Worm (Caenorhabditis elegans) whole organism, young adult: ENCODE measurements around the gene cyp-14A3.

Source experiments
- B0261.1 ChIP-seq: sonication (generic microtip); optimal IDR thresholded peaks from 2 replicates; lab custom pipeline; 2016; ENCODE audit warnings: mild to moderate bottlenecking, missing genetic modification characterization, moderate library complexity, missing compliant biosample characterization
- B0336.3 ChIP-seq: fragments of 200-800 bp; sonication (Bioruptor generic); IDR thresholded peaks from 2 replicates; pipeline ENCODE4 v1.3.6; 2022; ENCODE audit warnings: missing genetic modification characterization, missing compliant biosample characterization
- D2030.7 ChIP-seq: fragments of 200-800 bp; sonication (Bioruptor generic); IDR thresholded peaks from 2 replicates; pipeline ENCODE4 v1.3.6; 2022; ENCODE audit warnings: missing genetic modification reagents, missing genetic modification characterization, missing compliant biosample characterization
- F57C9.4 ChIP-seq: sonication (generic microtip); optimal IDR thresholded peaks from 2 replicates; lab custom pipeline; 2017; ENCODE audit warnings: mild to moderate bottlenecking, missing genetic modification characterization, missing compliant biosample characterization
- Y53G8AR.9 ChIP-seq: fragments of 200-800 bp; sonication (Bioruptor generic); conservative IDR thresholded peaks from 2 replicates; pipeline ENCODE4 v1.3.6; 2022; ENCODE audit warnings: missing genetic modification reagents, missing genetic modification characterization, missing compliant biosample characterization
- Y67H2A.10 ChIP-seq: fragments of 200-800 bp; sonication (Bioruptor generic); conservative IDR thresholded peaks from 2 replicates; pipeline ENCODE4 v1.3.6; 2022; ENCODE audit warnings: missing genetic modification reagents, missing genetic modification characterization, missing compliant biosample characterization
- ZK185.1 ChIP-seq: sonication (generic microtip); optimal IDR thresholded peaks from 2 replicates; lab custom pipeline; 2016; ENCODE audit warnings: mild to moderate bottlenecking, missing genetic modification characterization, missing compliant biosample characterization; ENCODE audit not compliant: poor library complexity, severe bottlenecking
- ama-1 ChIP-seq, 3 experiments: fragments of 150-350 bp in 1 of 3; sonication (generic microtip) in 2 of 3; optimal IDR thresholded peaks; 2 replicates each; lab custom pipeline; 2014 to 2018; ENCODE audit warnings: missing biosample characterization in 2 of 3, missing genetic modification characterization in 2 of 3, missing genetic modification reagents in 2 of 3
- aptf-3 ChIP-seq: fragments of 200-800 bp; sonication (Bioruptor generic); IDR thresholded peaks from 2 replicates; pipeline ENCODE4 v1.3.6; 2022; ENCODE audit warnings: missing genetic modification characterization, missing compliant biosample characterization
- athp-1 ChIP-seq: sonication (generic microtip); optimal IDR thresholded peaks from 2 replicates; lab custom pipeline; 2017; ENCODE audit warnings: mild to moderate bottlenecking, missing genetic modification characterization, missing compliant biosample characterization
- cebp-1 ChIP-seq, 2 experiments: fragments of 200-800 bp in 1 of 2; sonication (Bioruptor generic) in 1 of 2; sonication (generic microtip) in 1 of 2; IDR thresholded peaks in 1 of 2; optimal IDR thresholded peaks in 1 of 2; 2 replicates each; pipeline versions ENCODE4 v1.3.6 to Lab custom; 2017 to 2022; ENCODE audit warnings: missing compliant biosample characterization in 2 of 2, missing genetic modification characterization in 2 of 2, mild to moderate bottlenecking in 1 of 2, missing genetic modification reagents in 1 of 2, moderate library complexity in 1 of 2
- chd-7 ChIP-seq: sonication (generic microtip); optimal IDR thresholded peaks from 2 replicates; lab custom pipeline; 2016; ENCODE audit warnings: mild to moderate bottlenecking, missing genetic modification characterization, moderate library complexity, missing compliant biosample characterization
- die-1 ChIP-seq: sonication (generic microtip); optimal IDR thresholded peaks from 2 replicates; lab custom pipeline; 2016; ENCODE audit warnings: missing genotype, mild to moderate bottlenecking, missing genetic modification characterization, missing compliant biosample characterization
- fkh-3 ChIP-seq: sonication (generic microtip); optimal IDR thresholded peaks from 2 replicates; lab custom pipeline; 2016; ENCODE audit warnings: mild to moderate bottlenecking, missing genetic modification characterization, missing compliant biosample characterization
- gei-17 ChIP-seq: fragments of 200-800 bp; sonication (Bioruptor generic); optimal IDR thresholded peaks from 2 replicates; lab custom pipeline; 2018; ENCODE audit warnings: mild to moderate bottlenecking, missing genetic modification characterization, missing compliant biosample characterization
- hmg-1.2 ChIP-seq: fragments of 200-800 bp; sonication (Bioruptor generic); IDR thresholded peaks from 2 replicates; pipeline ENCODE4 v1.3.6; 2022; ENCODE audit warnings: missing genetic modification reagents, missing genetic modification characterization, missing compliant biosample characterization
- hsf-1 ChIP-seq: fragments of 200-800 bp; sonication (Bioruptor generic); IDR thresholded peaks from 2 replicates; pipeline ENCODE4 v1.3.6; 2022; ENCODE audit warnings: missing genetic modification reagents, missing genetic modification characterization, missing compliant biosample characterization
- lin-26 ChIP-seq: fragments of 200-800 bp; sonication (Bioruptor generic); IDR thresholded peaks from 2 replicates; pipeline ENCODE4 v1.3.6; 2022; ENCODE audit warnings: missing genetic modification reagents, missing genetic modification characterization, missing compliant biosample characterization
- lin-35 ChIP-seq, 3 experiments: fragments of 150-350 bp in 2 of 3; sonication (generic microtip) in 1 of 3; optimal IDR thresholded peaks; 2 replicates each; lab custom pipeline; 2014 to 2018; ENCODE audit warnings: missing biosample characterization in 3 of 3, missing genetic modification characterization in 3 of 3, missing genetic modification reagents in 3 of 3
- lin-40 ChIP-seq: sonication (generic microtip); optimal IDR thresholded peaks from 2 replicates; lab custom pipeline; 2016; ENCODE audit warnings: missing genetic modification characterization, mild to moderate bottlenecking, missing compliant biosample characterization, missing genotype, missing genetic modification reagents
- lin-54 ChIP-seq: fragments of 200-800 bp; sonication (Bioruptor generic); optimal IDR thresholded peaks from 2 replicates; lab custom pipeline; 2018; ENCODE audit warnings: mild to moderate bottlenecking, missing genetic modification characterization, missing compliant biosample characterization
- madf-6 ChIP-seq: fragments of 200-800 bp; sonication (Bioruptor generic); IDR thresholded peaks from 2 replicates; pipeline ENCODE4 v1.3.6; 2022; ENCODE audit warnings: missing genetic modification reagents, missing genetic modification characterization, missing compliant biosample characterization
- mcd-1 ChIP-seq: fragments of 200-800 bp; sonication (Bioruptor generic); IDR thresholded peaks from 2 replicates; pipeline ENCODE4 v1.3.6; 2022; ENCODE audit warnings: missing genetic modification reagents, missing genetic modification characterization, missing compliant biosample characterization
- mxl-1 ChIP-seq: sonication (generic microtip); optimal IDR thresholded peaks from 2 replicates; lab custom pipeline; 2016; ENCODE audit warnings: missing genetic modification characterization, missing compliant biosample characterization
- nfya-1 ChIP-seq: sonication (generic microtip); optimal IDR thresholded peaks from 2 replicates; lab custom pipeline; 2017; ENCODE audit warnings: antibody characterized with exemption, missing compliant biosample characterization, missing genetic modification characterization, borderline replicate concordance; ENCODE audit not compliant: insufficient read depth
- nhr-179 ChIP-seq: sonication (generic microtip); optimal IDR thresholded peaks from 2 replicates; lab custom pipeline; 2016; ENCODE audit warnings: mild to moderate bottlenecking, missing genetic modification characterization, missing compliant biosample characterization
- nhr-90 ChIP-seq: sonication (generic microtip); optimal IDR thresholded peaks from 2 replicates; lab custom pipeline; 2016; ENCODE audit warnings: missing genotype, mild to moderate bottlenecking, missing genetic modification characterization, missing compliant biosample characterization
- pbrm-1 ChIP-seq: fragments of 200-800 bp; sonication (Bioruptor generic); IDR thresholded peaks from 2 replicates; pipeline ENCODE4 v1.3.6; 2022; ENCODE audit warnings: missing genetic modification reagents, missing genetic modification characterization, missing compliant biosample characterization
- pha-4 ChIP-seq: fragments of 150-350 bp; sonication (generic microtip); optimal IDR thresholded peaks from 2 replicates; lab custom pipeline; 2014; ENCODE audit warnings: missing biosample characterization, missing genetic modification reagents, missing genetic modification characterization
- rcor-1 ChIP-seq: fragments of 200-800 bp; sonication (Bioruptor generic); IDR thresholded peaks from 2 replicates; pipeline ENCODE4 v1.3.6; 2022; ENCODE audit warnings: missing genetic modification reagents, missing genetic modification characterization, missing compliant biosample characterization
- rec-8 ChIP-seq, 2 experiments: sonication (generic microtip); optimal IDR thresholded peaks; 2 replicates each; lab custom pipeline; 2016; ENCODE audit warnings: mild to moderate bottlenecking in 2 of 2, missing genetic modification characterization in 2 of 2, missing genetic modification reagents in 2 of 2, missing genotype in 2 of 2, missing biosample characterization in 1 of 2, missing compliant biosample characterization in 1 of 2, moderate library complexity in 1 of 2
- rpc-1 ChIP-seq, 2 experiments: fragments of 150-350 bp in 1 of 2; sonication (generic microtip) in 1 of 2; optimal IDR thresholded peaks; 2 replicates each; lab custom pipeline; 2014 to 2018; ENCODE audit warnings: missing biosample characterization in 1 of 2, missing genetic modification characterization in 1 of 2, missing genetic modification reagents in 1 of 2, missing genotype in 1 of 2
- sdz-38 ChIP-seq: sonication (generic microtip); optimal IDR thresholded peaks from 2 replicates; lab custom pipeline; 2016; ENCODE audit warnings: missing genotype, missing genetic modification characterization, missing compliant biosample characterization
- snpc-1.3 ChIP-seq: sonication (generic microtip); optimal IDR thresholded peaks from 2 replicates; lab custom pipeline; 2017; ENCODE audit warnings: missing genetic modification characterization, mild to moderate bottlenecking, missing compliant biosample characterization, antibody characterized with exemption, moderate library complexity, missing genotype, missing genetic modification reagents; ENCODE audit not compliant: insufficient read depth
- snpc-3.4 ChIP-seq: sonication (generic microtip); optimal IDR thresholded peaks from 2 replicates; lab custom pipeline; 2017; ENCODE audit warnings: missing genetic modification characterization, mild to moderate bottlenecking, missing compliant biosample characterization, antibody characterized with exemption, moderate library complexity, missing genotype, missing genetic modification reagents
- snpc-4 ChIP-seq, 5 experiments: fragments of 150-350 bp in 1 of 5; sonication (generic microtip) in 4 of 5; optimal IDR thresholded peaks; 2 replicates each; lab custom pipeline; 2014 to 2018; ENCODE audit warnings: missing genetic modification characterization in 5 of 5, missing biosample characterization in 3 of 5, antibody characterized with exemption in 2 of 5, mild to moderate bottlenecking in 2 of 5, missing compliant biosample characterization in 2 of 5, missing genotype in 2 of 5, moderate library complexity in 2 of 5, missing genetic modification reagents in 1 of 5
- tbp1 ChIP-seq: fragments of 200-800 bp; sonication (Bioruptor generic); optimal IDR thresholded peaks from 2 replicates; lab custom pipeline; 2018; ENCODE audit warnings: mild to moderate bottlenecking, missing genetic modification characterization, missing compliant biosample characterization
- ztf-26 ChIP-seq: sonication (generic microtip); optimal IDR thresholded peaks from 2 replicates; lab custom pipeline; 2017; ENCODE audit warnings: missing genetic modification characterization, missing compliant biosample characterization
- ztf-6 ChIP-seq: fragments of 200-800 bp; sonication (Bioruptor generic); IDR thresholded peaks from 2 replicates; pipeline ENCODE4 v1.3.6; 2022; ENCODE audit warnings: missing genetic modification reagents, missing genetic modification characterization, missing compliant biosample characterization

Gene cyp-14A3

DNA sequence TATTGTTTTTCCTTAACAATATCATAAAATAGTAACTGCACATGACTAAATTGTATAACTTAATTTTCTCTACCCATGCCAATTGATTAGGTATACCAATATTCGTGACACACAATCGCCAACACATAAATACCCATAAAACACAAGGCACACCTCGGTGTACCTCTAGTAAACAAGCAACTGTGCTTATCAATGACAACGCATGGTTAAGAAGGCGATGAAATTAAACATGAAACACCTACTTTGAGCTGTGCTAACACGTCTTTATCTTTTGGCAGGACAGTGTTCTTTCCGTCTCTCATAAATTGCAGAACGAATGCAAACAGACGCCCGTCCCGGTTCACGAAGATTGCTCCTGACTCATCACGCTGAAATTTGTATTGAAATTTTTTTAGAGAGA, 36.8 kb upstream of the cyp-14A3 start (continued):
- TF ChIP-seq madf-6 (GFP tag; lab: Robert Waterston, UW): no peak

DNA sequence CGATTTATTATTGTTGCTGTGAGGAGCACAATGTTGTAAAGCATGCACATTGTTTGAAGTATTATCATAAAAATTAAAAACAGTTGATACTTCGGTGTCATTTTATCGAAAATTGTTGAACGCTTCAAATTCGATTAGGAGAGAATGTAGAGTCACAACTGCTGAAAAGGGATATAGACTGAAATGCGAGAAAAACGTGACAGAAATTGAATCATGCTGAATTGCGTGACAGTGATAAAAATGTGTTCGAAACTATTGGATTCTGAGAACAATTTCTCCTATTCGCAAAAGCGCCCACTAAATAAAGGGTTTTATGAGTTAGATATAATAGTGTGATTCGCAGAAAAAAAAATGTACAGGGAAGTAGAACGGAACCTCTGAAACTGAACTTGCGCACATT, 34.7 kb upstream of the cyp-14A3 start, which contains the start of gene srxa-8:
srxa-8 (minus strand) TSS at position 101 of the 400 bp plus-strand sequence.
- TF ChIP-seq chd-7 (tag; lab: Kevin White, UChicago): no peak
- TF ChIP-seq fkh-3 (tag; lab: Kevin White, UChicago): no peak
- no peak for TF ChIP-seq snpc-3.4 (tag; lab: Kevin White, UChicago)
- TF ChIP-seq, all 124 proteins: peak for 0

DNA sequence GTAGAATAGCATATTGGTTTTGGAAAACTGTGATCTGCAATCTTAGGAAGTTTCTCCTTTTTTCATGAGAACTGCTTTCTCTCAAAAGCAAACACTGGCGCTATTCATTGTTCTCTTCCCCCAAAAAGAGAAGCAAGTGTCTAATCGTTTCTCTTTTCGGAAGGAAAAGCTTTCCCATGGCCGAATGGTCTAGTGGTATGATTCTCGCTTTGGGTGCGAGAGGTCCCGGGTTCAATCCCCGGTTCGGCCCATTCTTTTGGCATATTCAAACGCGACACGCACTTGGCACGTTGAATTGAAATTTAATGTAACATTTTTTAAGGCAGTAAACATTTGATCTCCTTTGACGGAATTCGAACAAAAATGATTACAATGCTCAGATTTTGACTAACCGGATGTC, 33.9 kb upstream of the cyp-14A3 start:
- TF ChIP-seq Y67H2A.10 (GFP tag; lab: Robert Waterston, UW): no peak
- no peak for TF ChIP-seq lin-35 (GFP tag; optimal IDR thresholded peaks at IDR 0.05; lab: Kevin White, UChicago)
- TF ChIP-seq nhr-90 (tag; lab: Kevin White, UChicago): peak; percentile 30
- no peak for TF ChIP-seq hsf-1 (GFP tag; lab: Robert Waterston, UW)
- TF ChIP-seq pha-4 (tag; lab: Kevin White, UChicago): no peak
- no peak for TF ChIP-seq aptf-3 (GFP tag; lab: Robert Waterston, UW)
- peak; percentile 15 for TF ChIP-seq ZK185.1 (tag; lab: Kevin White, UChicago)
- peak; percentile 47 for TF ChIP-seq snpc-4 (GFP tag; optimal IDR thresholded peaks at IDR 0.05; lab: Kevin White, UChicago)
- TF ChIP-seq snpc-4 (tag; optimal IDR thresholded peaks at IDR 0.05; lab: Kevin White, UChicago): peak in 2 of 4 experiments; percentile 10 to 60
- no peak for TF ChIP-seq cebp-1 (GFP tag; IDR thresholded peaks at IDR 0.05; lab: Robert Waterston, UW)
- TF ChIP-seq cebp-1 (tag; optimal IDR thresholded peaks at IDR 0.05; lab: Kevin White, UChicago): peak; percentile 40
- no peak for TF ChIP-seq ztf-26 (tag; lab: Kevin White, UChicago)
- peak; percentile 15 for TF ChIP-seq mxl-1 (tag; lab: Kevin White, UChicago)
- no peak for TF ChIP-seq ztf-6
- TF ChIP-seq gei-17 (GFP tag; lab: Kevin White, UChicago): no peak
- TF ChIP-seq sdz-38 (tag; lab: Kevin White, UChicago): no peak
- TF ChIP-seq fkh-3 (tag; lab: Kevin White, UChicago): no peak
- TF ChIP-seq F57C9.4 (tag; lab: Kevin White, UChicago): no peak
- peak; percentile 45 for TF ChIP-seq die-1
- peak; percentile 15 for TF ChIP-seq lin-40 (tag; lab: Kevin White, UChicago)
- TF ChIP-seq rec-8 (tag; optimal IDR thresholded peaks at IDR 0.05; lab: Kevin White, UChicago): peak in 1 of 2 experiments; percentile 9
- TF ChIP-seq lin-54: no peak
- TF ChIP-seq Y53G8AR.9 (GFP tag; lab: Robert Waterston, UW): no peak
- TF ChIP-seq ama-1 (optimal IDR thresholded peaks at IDR 0.05; lab: Kevin White, UChicago): no peak
- peak in 1 of 2 experiments; percentile 71 for TF ChIP-seq ama-1 (GFP tag; optimal IDR thresholded peaks at IDR 0.05; lab: Kevin White, UChicago)
- no peak for TF ChIP-seq nfya-1 (tag; lab: Kevin White, UChicago)
- no peak for TF ChIP-seq B0336.3 (GFP tag; lab: Robert Waterston, UW)
- TF ChIP-seq nhr-179 (tag; lab: Kevin White, UChicago): no peak
- peak; percentile 39; the same call in 1 of the 2 replicates for TF ChIP-seq hmg-1.2
- peak; percentile 59 for TF ChIP-seq lin-26
- TF ChIP-seq athp-1 (tag; lab: Kevin White, UChicago): no peak
- TF ChIP-seq rpc-1 (optimal IDR thresholded peaks at IDR 0.05; lab: Kevin White, UChicago): peak; percentile 68
- peak; percentile 79 for TF ChIP-seq rpc-1 (tag; optimal IDR thresholded peaks at IDR 0.05; lab: Kevin White, UChicago)
- TF ChIP-seq mcd-1 (GFP tag; lab: Robert Waterston, UW): 0 out of 2 replicates have a peak, but pooled peaks have one; percentile 6
- peak; percentile 51 for TF ChIP-seq D2030.7 (GFP tag; lab: Robert Waterston, UW)
- peak; percentile 31; the same call in 1 of the 2 replicates for TF ChIP-seq rcor-1
- peak; percentile 86 for TF ChIP-seq tbp1 (GFP tag; lab: Kevin White, UChicago)
- TF ChIP-seq snpc-1.3: peak; percentile 49
- peak; percentile 67 for TF ChIP-seq B0261.1 (tag; lab: Kevin White, UChicago)
- TF ChIP-seq pbrm-1 (GFP tag; lab: Robert Waterston, UW): 0 out of 2 replicates have a peak, but pooled peaks have one; percentile 21
